Worm (Caenorhabditis elegans): ENCODE data around the gene Y54F10AR.1.

DNA sequence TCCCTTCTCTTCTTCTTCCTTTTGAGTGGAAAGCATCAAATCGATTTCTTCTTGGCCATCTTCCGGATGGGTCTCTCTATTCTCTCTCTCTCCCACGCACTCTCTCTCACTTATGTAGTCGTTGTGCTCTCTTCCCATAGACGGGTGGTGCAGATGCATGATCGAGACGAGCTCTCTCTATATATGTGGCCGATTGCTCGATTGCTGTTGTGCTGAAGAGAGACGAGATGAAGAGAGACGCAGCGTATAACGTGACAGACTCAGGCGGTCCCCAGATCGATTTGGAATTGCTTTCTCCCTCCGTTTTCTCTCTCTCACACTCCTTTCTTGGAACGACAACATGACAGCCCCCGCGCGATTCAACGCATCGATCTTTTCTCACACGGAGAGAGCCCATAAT is 42.8 kb downstream of the Y54F10AR.1 start:
- TF ChIP-seq nhr-10 (tag; optimal IDR thresholded peaks at IDR 0.05) (no peak), gmeb-1 (tag; optimal IDR thresholded peaks at IDR 0.05) (no peak), lin-39 (tag; optimal IDR thresholded peaks at IDR 0.05) (no peak), ZK546.5 (tag; optimal IDR thresholded peaks at IDR 0.05) (no peak), C34F6.9 (tag; optimal IDR thresholded peaks at IDR 0.05) (peak; percentile 87), egl-27 (tag; optimal IDR thresholded peaks at IDR 0.05) (no peak)
